Worm (Caenorhabditis elegans) whole organism, L4 larva: Measurements from ENCODE around the gene clec-187.

Source experiments
- D1046.2 ChIP-seq: fragments of 200-800 bp; sonication (Bioruptor generic); IDR thresholded peaks from 2 replicates; pipeline ENCODE4 v1.3.6; 2022; ENCODE audit warnings: missing genetic modification characterization, missing compliant biosample characterization
- F44E2.7 ChIP-seq: fragments of 200-800 bp; sonication (Bioruptor generic); IDR thresholded peaks from 2 replicates; pipeline ENCODE4 v2.1.2; 2022; ENCODE audit warnings: missing genetic modification characterization, missing compliant biosample characterization
- F49E8.2 ChIP-seq: sonication (generic microtip); optimal IDR thresholded peaks from 2 replicates; lab custom pipeline; 2016; ENCODE audit warnings: missing compliant biosample characterization, mild to moderate bottlenecking, missing genetic modification characterization, borderline replicate concordance
- R02D3.7 ChIP-seq: fragments of 150-350 bp; sonication (generic microtip); optimal IDR thresholded peaks from 3 replicates; lab custom pipeline; 2014; ENCODE audit warnings: missing biosample characterization, missing genetic modification characterization
- T20F7.1 ChIP-seq: fragments of 200-800 bp; sonication (Bioruptor generic); optimal IDR thresholded peaks from 2 replicates; lab custom pipeline; 2018; ENCODE audit warnings: mild to moderate bottlenecking, missing genetic modification characterization, missing compliant biosample characterization
- T26A8.4 ChIP-seq: fragments of 200-800 bp; sonication (Bioruptor generic); IDR thresholded peaks from 2 replicates; pipeline ENCODE4 v1.3.6; 2022; ENCODE audit warnings: missing genetic modification characterization, missing compliant biosample characterization
- Y5F2A.4 ChIP-seq: fragments of 200-800 bp; sonication (Bioruptor generic); optimal IDR thresholded peaks from 2 replicates; lab custom pipeline; 2018; ENCODE audit warnings: mild to moderate bottlenecking, missing genetic modification characterization, missing compliant biosample characterization
- aha-1 ChIP-seq: fragments of 150-350 bp; peaks from one replicate; lab custom pipeline; 2014; ENCODE audit warnings: missing biosample characterization, missing genetic modification characterization
- aly-2 ChIP-seq: sonication (generic microtip); optimal IDR thresholded peaks from 2 replicates; lab custom pipeline; 2018; ENCODE audit warnings: missing biosample characterization, missing genetic modification characterization
- ama-1 ChIP-seq: fragments of 150-350 bp; optimal IDR thresholded peaks from 2 replicates; lab custom pipeline; 2014; ENCODE audit warnings: inconsistent platforms, mixed read lengths
- attf-4 ChIP-seq: sonication (generic microtip); optimal IDR thresholded peaks from 3 replicates; lab custom pipeline; 2017; ENCODE audit warnings: missing biosample characterization, missing genetic modification characterization
- ceh-82 ChIP-seq: sonication (generic microtip); optimal IDR thresholded peaks from 2 replicates; lab custom pipeline; 2017; ENCODE audit warnings: missing biosample characterization, missing genetic modification characterization
- ces-1 ChIP-seq: fragments of 150-350 bp; sonication (generic microtip); optimal IDR thresholded peaks from 4 replicates; lab custom pipeline; 2014; ENCODE audit warnings: missing biosample characterization, missing genetic modification reagents, missing genetic modification characterization
- cey-2 ChIP-seq: sonication (generic microtip); optimal IDR thresholded peaks from 3 replicates; lab custom pipeline; 2017; ENCODE audit warnings: missing genetic modification characterization, mild to moderate bottlenecking, missing compliant biosample characterization, antibody characterized with exemption, borderline replicate concordance; ENCODE audit not compliant: insufficient read depth
- daf-12 ChIP-seq: fragments of 150-350 bp; optimal IDR thresholded peaks from 2 replicates; lab custom pipeline; 2014; ENCODE audit warnings: missing biosample characterization, missing genetic modification reagents, missing genetic modification characterization
- daf-8 ChIP-seq: fragments of 200-800 bp; sonication (Bioruptor generic); IDR thresholded peaks from 2 replicates; pipeline ENCODE4 v1.3.6; 2022; ENCODE audit warnings: missing genetic modification characterization, missing compliant biosample characterization
- dmd-6 ChIP-seq: fragments of 200-800 bp; sonication (Bioruptor generic); IDR thresholded peaks from 2 replicates; pipeline ENCODE4 v1.3.6; 2022; ENCODE audit warnings: missing genetic modification reagents, missing genetic modification characterization, missing compliant biosample characterization
- dmd-8 ChIP-seq: fragments of 200-800 bp; sonication (Bioruptor generic); IDR thresholded peaks from 2 replicates; pipeline ENCODE4 v1.3.6; 2022; ENCODE audit warnings: missing genetic modification characterization, missing compliant biosample characterization
- dmd-9 ChIP-seq: fragments of 200-800 bp; sonication (Bioruptor generic); IDR thresholded peaks from 2 replicates; pipeline ENCODE4 v1.3.6; 2022; ENCODE audit warnings: missing genetic modification reagents, missing genetic modification characterization, missing compliant biosample characterization
- duxl-1 ChIP-seq: sonication (generic microtip); optimal IDR thresholded peaks from 2 replicates; lab custom pipeline; 2016; ENCODE audit warnings: mild to moderate bottlenecking, missing genetic modification characterization, moderate library complexity, missing compliant biosample characterization; ENCODE audit not compliant: poor library complexity
- fkh-10 ChIP-seq: fragments of 150-350 bp; optimal IDR thresholded peaks from 2 replicates; lab custom pipeline; 2014; ENCODE audit warnings: missing biosample characterization, missing genetic modification reagents, missing genetic modification characterization
- fos-1 ChIP-seq: fragments of 150-350 bp; optimal IDR thresholded peaks from 2 replicates; lab custom pipeline; 2014; ENCODE audit warnings: missing biosample characterization, missing genetic modification characterization
- hlh-11 ChIP-seq: fragments of 200-800 bp; sonication (Bioruptor generic); optimal IDR thresholded peaks from 2 replicates; lab custom pipeline; 2018; ENCODE audit warnings: mild to moderate bottlenecking, missing genetic modification characterization, missing compliant biosample characterization
- hlh-30 ChIP-seq: sonication (generic microtip); optimal IDR thresholded peaks from 2 replicates; lab custom pipeline; 2017; ENCODE audit warnings: antibody characterized with exemption, mild to moderate bottlenecking, missing genetic modification characterization, missing compliant biosample characterization; ENCODE audit not compliant: insufficient read depth
- jun-1 ChIP-seq: fragments of 150-350 bp; optimal IDR thresholded peaks from 2 replicates; lab custom pipeline; 2014; ENCODE audit warnings: missing biosample characterization, missing genetic modification reagents, missing genetic modification characterization
- lim-7 ChIP-seq: fragments of 200-800 bp; sonication (Bioruptor generic); IDR thresholded peaks from 2 replicates; pipeline ENCODE4 v1.3.6; 2022; ENCODE audit warnings: missing genetic modification characterization, missing compliant biosample characterization
- lin-15B ChIP-seq: fragments of 150-350 bp; sonication (generic microtip); optimal IDR thresholded peaks from 3 replicates; lab custom pipeline; 2014; ENCODE audit warnings: missing biosample characterization, missing genetic modification characterization
- lsy-2 ChIP-seq, 2 experiments: fragments of 150-350 bp in 1 of 2; sonication (generic microtip) in 1 of 2; optimal IDR thresholded peaks; 2 replicates each; lab custom pipeline; 2014 to 2017; ENCODE audit warnings: missing biosample characterization in 2 of 2, missing genetic modification characterization in 2 of 2
- madf-9 ChIP-seq: fragments of 200-800 bp; sonication (Bioruptor generic); conservative IDR thresholded peaks from 2 replicates; pipeline ENCODE4 v1.3.6; 2022; ENCODE audit warnings: missing genetic modification reagents, missing genetic modification characterization, missing compliant biosample characterization
- mep-1 ChIP-seq: fragments of 150-350 bp; sonication (generic microtip); optimal IDR thresholded peaks from 3 replicates; lab custom pipeline; 2014; ENCODE audit warnings: missing biosample characterization, missing genetic modification characterization
- mxl-2 ChIP-seq: fragments of 200-800 bp; sonication (Bioruptor generic); conservative IDR thresholded peaks from 2 replicates; pipeline ENCODE4 v1.3.6; 2022; ENCODE audit warnings: missing genetic modification reagents, missing genetic modification characterization, missing compliant biosample characterization
- nhr-102 ChIP-seq: sonication (generic microtip); optimal IDR thresholded peaks from 2 replicates; lab custom pipeline; 2016; ENCODE audit warnings: mild to moderate bottlenecking, missing genetic modification characterization, moderate library complexity, missing compliant biosample characterization
- nhr-111 ChIP-seq: fragments of 200-800 bp; sonication (Bioruptor generic); optimal IDR thresholded peaks from 2 replicates; lab custom pipeline; 2018; ENCODE audit warnings: mild to moderate bottlenecking, missing genetic modification characterization, missing compliant biosample characterization
- nhr-28 ChIP-seq: fragments of 150-350 bp; optimal IDR thresholded peaks from 2 replicates; lab custom pipeline; 2014; ENCODE audit warnings: missing biosample characterization, missing genetic modification characterization
- nhr-48 ChIP-seq: sonication (generic microtip); optimal IDR thresholded peaks from 2 replicates; lab custom pipeline; 2016; ENCODE audit warnings: mild to moderate bottlenecking, missing genetic modification characterization, missing compliant biosample characterization
- pha-4 ChIP-seq, 2 experiments: fragments of 150-350 bp in 1 of 2; fragments of 200-800 bp in 1 of 2; sonication (Bioruptor generic) in 1 of 2; IDR thresholded peaks in 1 of 2; optimal IDR thresholded peaks in 1 of 2; 2 replicates each; pipeline versions ENCODE4 v1.3.6 to Lab custom; 2014 to 2022; ENCODE audit warnings: missing genetic modification characterization in 2 of 2, missing genetic modification reagents in 2 of 2, missing biosample characterization in 1 of 2, missing compliant biosample characterization in 1 of 2
- pqm-1 ChIP-seq: sonication (generic microtip); optimal IDR thresholded peaks from 2 replicates; lab custom pipeline; 2017; ENCODE audit warnings: missing biosample characterization, missing genetic modification characterization
- snpc-4 ChIP-seq: fragments of 150-350 bp; optimal IDR thresholded peaks from 2 replicates; lab custom pipeline; 2014; ENCODE audit warnings: missing biosample characterization, missing genetic modification characterization
- tag-97 ChIP-seq: fragments of 200-800 bp; sonication (Bioruptor generic); IDR thresholded peaks from 2 replicates; pipeline ENCODE4 v1.3.6; 2022; ENCODE audit warnings: missing genetic modification characterization, missing compliant biosample characterization
- unc-130 ChIP-seq: sonication (generic microtip); optimal IDR thresholded peaks from 2 replicates; lab custom pipeline; 2016; ENCODE audit warnings: missing genetic modification reagents, missing genetic modification characterization, missing compliant biosample characterization
- unc-62 ChIP-seq, 3 experiments: fragments of 150-350 bp in 1 of 3; sonication (generic microtip); optimal IDR thresholded peaks in 2 of 3; peaks in 1 of 3; 1 replicate in 1 of 3; 2 replicates in 2 of 3; lab custom pipeline; 2014 to 2017; ENCODE audit warnings: missing biosample characterization in 3 of 3, missing genetic modification characterization in 3 of 3, missing genetic modification reagents in 3 of 3, missing genotype in 1 of 3
- zag-1 ChIP-seq: fragments of 150-350 bp; optimal IDR thresholded peaks from 2 replicates; lab custom pipeline; 2014; ENCODE audit warnings: missing biosample characterization, missing genetic modification characterization
- zfp-2 ChIP-seq: sonication (generic microtip); optimal IDR thresholded peaks from 2 replicates; lab custom pipeline; 2016; ENCODE audit warnings: mild to moderate bottlenecking, missing genetic modification characterization, missing compliant biosample characterization
- zfp-3 ChIP-seq: fragments of 200-800 bp; sonication (Bioruptor generic); conservative IDR thresholded peaks from 2 replicates; pipeline ENCODE4 v1.3.6; 2022; ENCODE audit warnings: missing genetic modification reagents, missing genetic modification characterization, missing compliant biosample characterization
- zip-11 ChIP-seq: fragments of 200-800 bp; sonication (Bioruptor generic); IDR thresholded peaks from 2 replicates; pipeline ENCODE4 v1.3.6; 2022; ENCODE audit warnings: missing genetic modification characterization, missing compliant biosample characterization
- zip-2 ChIP-seq: fragments of 150-350 bp; optimal IDR thresholded peaks from 2 replicates; lab custom pipeline; 2014; ENCODE audit warnings: missing biosample characterization, missing genetic modification characterization

clec-187 gene

DNA sequence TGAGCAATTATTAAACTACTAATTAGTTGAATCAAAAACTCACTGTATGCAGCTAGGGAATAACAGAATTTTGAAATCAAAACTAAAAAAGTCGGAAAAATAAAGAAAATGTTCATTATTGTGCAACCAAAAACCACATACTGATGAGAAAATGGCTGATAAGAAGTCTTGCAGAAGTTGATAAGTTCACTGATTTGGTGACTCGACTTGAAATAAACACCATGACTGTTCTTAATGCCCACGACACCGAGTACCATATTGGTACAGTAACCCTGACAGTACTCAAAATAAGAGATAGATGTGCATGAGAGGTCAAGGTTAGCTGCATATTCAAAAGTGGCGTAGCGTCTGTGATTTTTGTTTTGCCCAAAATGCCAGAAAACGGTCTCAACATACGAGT, 14.7 kb upstream of the clec-187 start (continued):
- TF ChIP-seq fos-1 (tag; lab: Kevin White, UChicago) = no peak
- peak; percentile 13 for TF ChIP-seq pqm-1 (tag; lab: Kevin White, UChicago)
- no peak for TF ChIP-seq dmd-6
- TF ChIP-seq, all 104 proteins: peak for 5

DNA sequence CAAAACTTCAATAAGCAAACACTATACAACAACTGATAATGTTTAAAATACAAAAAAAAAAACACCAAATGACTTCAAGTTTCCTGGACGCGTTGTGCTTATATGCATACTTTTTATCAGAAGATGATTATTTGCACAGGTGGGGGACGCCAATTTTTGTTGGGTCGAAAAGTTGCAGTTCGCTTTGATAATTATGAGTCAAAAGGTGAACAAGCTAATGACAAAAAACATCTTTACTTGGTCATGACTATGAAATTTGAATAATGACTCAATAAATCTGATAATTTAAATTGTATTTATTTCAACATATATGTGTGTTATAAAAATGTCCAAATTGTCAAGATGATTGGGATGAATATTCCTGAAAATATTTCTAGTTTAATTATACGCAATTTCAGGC, 11.9 kb upstream of the clec-187 start, which contains the start of gene ZK896.4:
TSS of gene ZK896.4 (minus strand) at position 101 of the 400 bp plus-strand sequence.
- TF ChIP-seq hlh-11 = no peak
- no peak for TF ChIP-seq duxl-1
- TF ChIP-seq T26A8.4 (GFP tag; lab: Robert Waterston, UW) = no peak
- peak; percentile 39 for TF ChIP-seq pqm-1 (tag; lab: Kevin White, UChicago)
- TF ChIP-seq unc-130 (GFP tag; lab: Kevin White, UChicago) = no peak
- no peak for TF ChIP-seq daf-8 (GFP tag; lab: Robert Waterston, UW)
- no peak for TF ChIP-seq ama-1 (lab: Kevin White, UChicago)
- no peak for TF ChIP-seq F49E8.2 (tag; lab: Kevin White, UChicago)

DNA sequence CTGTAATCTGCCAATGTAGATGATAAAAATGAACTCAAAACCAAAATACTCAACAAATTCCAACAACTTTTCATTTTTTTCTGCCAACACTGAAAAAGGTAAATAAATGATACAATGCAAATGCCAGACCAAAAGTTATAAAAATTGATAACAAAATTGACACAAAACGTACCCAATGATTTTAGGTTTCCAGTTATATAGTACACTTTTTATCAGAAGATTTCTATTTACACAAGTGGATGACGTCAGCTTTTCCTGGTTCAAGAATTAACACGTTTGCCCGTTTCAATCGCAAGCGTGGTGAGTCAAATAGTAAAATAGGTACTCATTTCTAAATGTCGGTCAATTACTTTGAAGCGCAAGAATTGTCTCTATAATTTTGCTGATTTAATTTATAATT, 8.3 kb upstream of the clec-187 start, which contains the start of gene ZK896.5:
TSS of gene ZK896.5 (minus strand) at position 89 of the 400 bp plus-strand sequence.
- TF ChIP-seq unc-62 (GFP tag; optimal IDR thresholded peaks at IDR 0.05 in 1 of 2; lab: Kevin White, UChicago) (peak in 1 of 2 experiments; percentile 9), unc-62 (tag; optimal IDR thresholded peaks at IDR 0.05; lab: Kevin White, UChicago) (no peak), R02D3.7 (tag; lab: Kevin White, UChicago) (no peak), daf-12 (no peak), ces-1 (no peak), zip-11 (GFP tag; lab: Robert Waterston, UW) (no peak), lsy-2 (tag; optimal IDR thresholded peaks at IDR 0.05; lab: Kevin White, UChicago) (no peak), lin-15B (tag; lab: Kevin White, UChicago) (no peak), dmd-9 (GFP tag; lab: Robert Waterston, UW) (no peak), D1046.2 (GFP tag; lab: Robert Waterston, UW) (no peak), attf-4 (tag; lab: Kevin White, UChicago) (no peak), zfp-2 (tag; lab: Kevin White, UChicago) (no peak), cey-2 (tag; lab: Kevin White, UChicago) (no peak), dmd-6 (peak; percentile 90), aly-2 (tag; lab: Kevin White, UChicago) (no peak), ceh-82 (tag; lab: Kevin White, UChicago) (no peak), T20F7.1 (GFP tag; lab: Kevin White, UChicago) (no peak), pha-4 (GFP tag; IDR thresholded peaks at IDR 0.05; lab: Robert Waterston, UW) (no peak), pha-4 (tag; optimal IDR thresholded peaks at IDR 0.05; lab: Kevin White, UChicago) (peak; percentile 6), hlh-11 (peak; percentile 23), hlh-30 (tag; lab: Kevin White, UChicago) (no peak), nhr-111 (GFP tag; lab: Kevin White, UChicago) (no peak), mep-1 (tag; lab: Kevin White, UChicago) (no peak), nhr-102 (tag; lab: Kevin White, UChicago) (no peak), madf-9 (GFP tag; lab: Robert Waterston, UW) (no peak), pqm-1 (tag; lab: Kevin White, UChicago) (peak; percentile 45), tag-97 (GFP tag; lab: Robert Waterston, UW) (no peak), F44E2.7 (GFP tag; lab: Robert Waterston, UW) (no peak), nhr-48 (tag; lab: Kevin White, UChicago) (peak; percentile 74), zip-2 (tag; lab: Kevin White, UChicago) (no peak), snpc-4 (tag; lab: Kevin White, UChicago) (no peak), zag-1 (no peak), duxl-1 (no peak), Y5F2A.4 (GFP tag; lab: Kevin White, UChicago) (no peak), lim-7 (GFP tag; lab: Robert Waterston, UW) (no peak), zfp-3 (GFP tag; lab: Robert Waterston, UW) (no peak), daf-8 (GFP tag; lab: Robert Waterston, UW) (no peak), mxl-2 (GFP tag; lab: Robert Waterston, UW) (no peak), aha-1 (tag; lab: Kevin White, UChicago) (peak; percentile 44), fkh-10 (GFP tag; lab: Kevin White, UChicago) (no peak), dmd-8 (no peak), jun-1 (tag; lab: Kevin White, UChicago) (no peak), nhr-28 (tag; lab: Kevin White, UChicago) (peak; percentile 13), fos-1 (tag; lab: Kevin White, UChicago) (no peak)
